Fruit fly (Drosophila melanogaster): ENCODE results near the gene Gnmt.

Gene Gnmt

dm6 chr3R:12662531-12662930, 11.9 kb upstream of the Gnmt start, which contains the start of gene CG14395:
Gene CG14395, plus strand, starts transcription at chr3R:12662831.
- TF ChIP-seq Myc (optimal IDR thresholded peaks at IDR 0.05) (no peak), psq (optimal IDR thresholded peaks at IDR 0.05) (no peak), ttk (optimal IDR thresholded peaks at IDR 0.05) (no peak), Sin3A (optimal IDR thresholded peaks at IDR 0.05) (no peak), insv (optimal IDR thresholded peaks at IDR 0.05) (no peak), h (optimal IDR thresholded peaks at IDR 0.05) (no peak)

DNA sequence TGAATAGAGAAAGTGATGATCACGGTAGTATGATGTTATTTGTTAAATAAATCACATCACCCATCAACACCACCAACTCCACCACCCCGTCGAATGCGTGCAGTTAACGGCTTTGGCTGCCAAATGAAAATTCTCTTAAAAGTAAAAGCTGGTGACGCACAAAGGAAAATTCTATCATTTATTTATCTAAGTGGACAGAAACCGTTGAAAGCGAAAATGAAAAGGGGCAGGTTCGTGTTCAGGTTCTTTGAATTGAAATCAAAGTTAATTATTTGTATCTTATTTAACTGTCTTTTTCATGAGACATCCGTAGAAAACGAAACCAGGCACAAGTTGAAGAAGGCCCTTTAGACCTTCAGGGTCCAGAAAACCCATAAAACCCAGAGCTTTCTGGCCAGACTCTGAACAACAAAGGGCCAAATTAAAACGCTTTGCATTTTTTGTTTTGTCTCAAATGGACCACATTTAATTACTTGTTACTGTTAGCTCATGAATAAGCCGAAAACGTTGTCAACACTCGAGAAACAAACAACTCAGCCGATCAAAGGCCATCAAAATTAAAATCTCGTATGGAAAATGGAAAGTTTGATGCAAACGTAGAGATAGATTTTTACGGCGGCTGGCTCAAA, 8.1 kb upstream of the Gnmt start:
- TF ChIP-seq Myc (optimal IDR thresholded peaks at IDR 0.05) (no peak), h (optimal IDR thresholded peaks at IDR 0.05) (no peak), ttk (optimal IDR thresholded peaks at IDR 0.05) (no peak), psq (optimal IDR thresholded peaks at IDR 0.05) (no peak), insv (optimal IDR thresholded peaks at IDR 0.05) (no peak), Sin3A (optimal IDR thresholded peaks at IDR 0.05) (no peak)

DNA sequence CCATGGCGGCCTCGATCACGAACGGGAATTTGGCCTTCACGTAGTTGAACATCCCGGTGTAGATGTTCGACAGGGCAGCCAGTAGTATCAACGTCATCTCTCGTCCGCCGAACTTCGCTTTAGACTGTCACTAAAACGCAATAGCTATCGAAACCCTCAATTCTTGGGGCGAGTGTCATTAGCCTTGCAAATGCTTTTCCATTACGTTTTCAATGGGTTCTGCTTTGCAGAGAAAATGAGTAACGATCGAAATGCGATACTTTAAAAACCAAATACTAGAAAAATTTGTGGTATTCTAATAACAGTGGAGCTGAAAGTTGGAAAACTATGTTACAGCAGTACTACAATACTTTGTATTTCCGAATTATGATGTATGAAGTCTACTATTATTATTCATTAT, 1.8 kb downstream of the Gnmt start, which contains the start of gene CG43630:
Gene CG43630 (minus strand): TSS at position 101 of the 400 bp plus-strand sequence.
- no peak for TF ChIP-seq Sin3A (optimal IDR thresholded peaks at IDR 0.05)

dm6 chr3R:12678850-12679249, 4.4 kb downstream of the Gnmt start, which contains the start of gene mbo:
Gene mbo, minus strand, starts transcription at chr3R:12679052.
- TF ChIP-seq ttk (optimal IDR thresholded peaks at IDR 0.05) (no peak), Sin3A (optimal IDR thresholded peaks at IDR 0.05) (no peak), psq (optimal IDR thresholded peaks at IDR 0.05) (no peak), h (optimal IDR thresholded peaks at IDR 0.05) (no peak), Myc (optimal IDR thresholded peaks at IDR 0.05) (no peak), insv (optimal IDR thresholded peaks at IDR 0.05) (no peak)

DNA sequence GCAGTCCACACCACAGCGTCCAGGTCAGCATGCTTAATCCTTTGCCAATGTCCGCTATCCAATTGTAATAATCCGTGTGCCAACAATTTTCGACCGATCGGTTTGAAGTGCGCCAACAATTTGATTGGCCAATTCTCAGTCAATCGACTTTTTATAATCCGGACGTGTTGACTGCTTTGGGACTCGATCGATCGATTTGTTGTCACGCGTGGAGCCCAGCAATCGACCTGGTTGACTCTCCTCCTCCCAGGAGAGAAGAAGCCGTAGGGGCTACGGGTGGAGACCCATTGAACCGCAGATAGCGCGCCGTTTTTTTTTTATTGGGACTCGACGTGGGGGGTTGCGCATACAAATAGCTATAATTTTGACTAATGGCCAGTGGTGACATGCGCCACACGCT, 6.9 kb downstream of the Gnmt start, which contains the start of gene Cyp313a4:
Gene Cyp313a4 (minus strand): TSS at position 101 of the 400 bp plus-strand sequence.
- TF ChIP-seq Myc (optimal IDR thresholded peaks at IDR 0.05): no peak
- TF ChIP-seq Sin3A (optimal IDR thresholded peaks at IDR 0.05): no peak
- no peak for TF ChIP-seq ttk (optimal IDR thresholded peaks at IDR 0.05)
- no peak for TF ChIP-seq insv (optimal IDR thresholded peaks at IDR 0.05)
- TF ChIP-seq psq (optimal IDR thresholded peaks at IDR 0.05): no peak
- no peak for TF ChIP-seq h (optimal IDR thresholded peaks at IDR 0.05)

- TF ChIP-seq ttk (optimal IDR thresholded peaks at IDR 0.05) (no peak), psq (optimal IDR thresholded peaks at IDR 0.05) (no peak), Sin3A (optimal IDR thresholded peaks at IDR 0.05) (no peak), h (optimal IDR thresholded peaks at IDR 0.05) (no peak), insv (optimal IDR thresholded peaks at IDR 0.05) (no peak), Myc (optimal IDR thresholded peaks at IDR 0.05) (no peak)
These were observed 10.9 kb downstream of the Gnmt start for dm6 chr3R:12685290-12685689.

- no peak for TF ChIP-seq insv (optimal IDR thresholded peaks at IDR 0.05)
- no peak for TF ChIP-seq h (optimal IDR thresholded peaks at IDR 0.05)
- no peak for TF ChIP-seq Sin3A (optimal IDR thresholded peaks at IDR 0.05)
- TF ChIP-seq ttk (optimal IDR thresholded peaks at IDR 0.05): no peak
- no peak for TF ChIP-seq Myc (optimal IDR thresholded peaks at IDR 0.05)
- no peak for TF ChIP-seq psq (optimal IDR thresholded peaks at IDR 0.05)
These were observed 13.7 kb downstream of the Gnmt start for dm6 chr3R:12688116-12688515.

DNA sequence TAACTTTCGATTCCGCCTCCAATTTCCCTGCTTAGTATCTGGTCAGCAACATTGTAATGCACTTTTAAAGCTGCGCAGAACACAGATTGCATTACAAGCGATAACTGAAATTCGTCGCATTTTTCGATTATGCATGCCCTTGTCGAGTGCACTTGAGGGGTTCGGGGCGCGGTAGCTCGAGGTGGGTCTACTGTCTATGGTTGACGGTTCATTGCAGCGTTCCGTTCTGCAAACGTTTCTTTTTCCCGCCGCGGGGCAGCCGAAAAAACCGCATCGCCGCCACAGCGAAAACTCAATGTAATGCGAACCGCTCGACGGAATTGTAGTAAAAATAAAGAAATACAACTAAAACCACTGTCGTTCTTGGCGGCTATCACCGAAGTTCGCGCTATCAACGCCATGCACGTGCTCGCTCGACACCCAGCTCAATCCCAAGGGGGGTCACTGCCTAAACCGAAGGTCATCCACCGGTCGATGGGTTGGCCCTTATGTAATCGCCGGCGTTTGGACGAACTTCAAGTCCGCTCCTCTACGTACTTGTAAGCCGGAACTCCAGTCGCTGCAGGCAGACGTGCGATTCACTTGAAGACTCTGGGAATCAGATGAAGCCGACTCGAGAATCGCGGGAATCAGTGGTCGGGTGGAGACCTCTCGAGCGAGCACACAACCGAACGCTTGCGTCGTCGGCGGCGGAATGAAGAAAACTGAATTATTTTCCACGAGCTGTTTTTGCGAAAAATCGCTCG, 14.4 kb downstream of the Gnmt start, which contains the start of gene kar:
Gene kar (minus strand): TSS at position 696 of the 746 bp plus-strand sequence.
- TF ChIP-seq h (optimal IDR thresholded peaks at IDR 0.05) (no peak), psq (optimal IDR thresholded peaks at IDR 0.05) (no peak), insv (optimal IDR thresholded peaks at IDR 0.05) (no peak), ttk (optimal IDR thresholded peaks at IDR 0.05) (no peak)

dm6 chr3R:12691422-12692101, 17.2 kb downstream of the Gnmt start, which contains the start of gene Arp1:
Gene Arp1, plus strand, starts transcription at chr3R:12691743.
- TF ChIP-seq Sin3A (optimal IDR thresholded peaks at IDR 0.05) (no peak), insv (optimal IDR thresholded peaks at IDR 0.05) (no peak), psq (optimal IDR thresholded peaks at IDR 0.05) (no peak), Myc (optimal IDR thresholded peaks at IDR 0.05) (no peak), ttk (optimal IDR thresholded peaks at IDR 0.05) (no peak), h (optimal IDR thresholded peaks at IDR 0.05) (no peak)

dm6 chr3R:12692497-12692896, 18.1 kb downstream of the Gnmt start, which contains the start of gene CG31347:
Gene CG31347, minus strand, starts transcription at chr3R:12692597.
- TF ChIP-seq h (optimal IDR thresholded peaks at IDR 0.05) (no peak), Myc (optimal IDR thresholded peaks at IDR 0.05) (no peak), insv (optimal IDR thresholded peaks at IDR 0.05) (no peak), ttk (optimal IDR thresholded peaks at IDR 0.05) (no peak), psq (optimal IDR thresholded peaks at IDR 0.05) (no peak), Sin3A (optimal IDR thresholded peaks at IDR 0.05) (no peak)

DNA sequence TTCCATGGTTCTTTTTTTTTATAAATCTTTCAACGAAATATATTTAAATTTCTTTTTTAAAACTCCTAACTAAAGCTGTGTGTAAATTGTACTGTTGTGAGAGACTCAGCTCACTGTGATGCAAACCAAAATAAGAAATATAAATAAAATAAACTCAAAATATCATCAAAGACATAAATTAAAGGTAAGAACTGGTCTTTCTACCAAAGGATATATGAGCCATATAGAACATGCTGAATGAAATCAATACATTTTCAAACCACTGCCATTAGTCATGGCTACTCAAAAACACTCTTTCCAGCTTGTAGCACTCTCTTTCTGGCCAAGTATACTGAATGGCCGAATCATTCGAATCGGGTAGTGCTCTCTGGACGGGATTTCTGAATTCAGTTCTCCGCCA, 20.3 kb downstream of the Gnmt start, which contains the start of the genes CG14391 and NijC:
Gene CG14391 (minus strand): TSS at position 101 of the 400 bp plus-strand sequence.
Gene NijC (plus strand): TSS at position 388 of the 400 bp plus-strand sequence.
- TF ChIP-seq Myc (optimal IDR thresholded peaks at IDR 0.05) (no peak), insv (optimal IDR thresholded peaks at IDR 0.05) (no peak), Sin3A (optimal IDR thresholded peaks at IDR 0.05) (no peak), ttk (optimal IDR thresholded peaks at IDR 0.05) (no peak), h (optimal IDR thresholded peaks at IDR 0.05) (no peak), psq (optimal IDR thresholded peaks at IDR 0.05) (no peak)

- TF ChIP-seq Myc (optimal IDR thresholded peaks at IDR 0.05) (no peak), ttk (optimal IDR thresholded peaks at IDR 0.05) (no peak), h (optimal IDR thresholded peaks at IDR 0.05) (no peak), psq (optimal IDR thresholded peaks at IDR 0.05) (no peak), insv (optimal IDR thresholded peaks at IDR 0.05) (no peak), Sin3A (optimal IDR thresholded peaks at IDR 0.05) (no peak)
These were observed 22.6 kb downstream of the Gnmt start, which contains the start of gene Past1 for dm6 chr3R:12697022-12697421. Gene Past1, plus strand, starts transcription at chr3R:12697322.
